Worm (Caenorhabditis elegans) whole organism, late embryonic: ENCODE data around the gene F01D5.5.
"Not testable (repeated sequence)": the region's sequence is repeated elsewhere in the genome, so short reads cannot be mapped to it uniquely, and the experiment has no call there.

ENCODE experiments used
- C08G9.2 ChIP-seq: sonication (generic microtip); optimal IDR thresholded peaks from 2 replicates; lab custom pipeline; 2016; ENCODE audit warnings: mild to moderate bottlenecking, missing genetic modification characterization, moderate library complexity, missing compliant biosample characterization
- K02D7.2 ChIP-seq: sonication (generic microtip); optimal IDR thresholded peaks from 2 replicates; lab custom pipeline; 2017; ENCODE audit warnings: mild to moderate bottlenecking, missing genetic modification characterization, missing compliant biosample characterization
- K09A11.1 ChIP-seq: sonication (generic microtip); optimal IDR thresholded peaks from 2 replicates; lab custom pipeline; 2017; ENCODE audit warnings: antibody characterized with exemption, mild to moderate bottlenecking, missing genetic modification characterization, missing compliant biosample characterization; ENCODE audit not compliant: insufficient read depth
- T23F11.4 ChIP-seq: fragments of 200-800 bp; sonication (Bioruptor generic); optimal IDR thresholded peaks from 2 replicates; lab custom pipeline; 2018; ENCODE audit warnings: mild to moderate bottlenecking, missing genetic modification characterization, missing compliant biosample characterization
- Y22D7AL.16 ChIP-seq: sonication (generic microtip); optimal IDR thresholded peaks from 2 replicates; lab custom pipeline; 2016; ENCODE audit warnings: missing genetic modification characterization, missing compliant biosample characterization
- ahr-1 ChIP-seq: sonication (generic microtip); optimal IDR thresholded peaks from 2 replicates; lab custom pipeline; 2016; ENCODE audit warnings: missing genetic modification characterization, missing compliant biosample characterization
- ceh-18 ChIP-seq: sonication (generic microtip); optimal IDR thresholded peaks from 2 replicates; lab custom pipeline; 2016; ENCODE audit warnings: missing genetic modification characterization, missing compliant biosample characterization
- ceh-2 ChIP-seq: sonication (generic microtip); optimal IDR thresholded peaks from 2 replicates; lab custom pipeline; 2016; ENCODE audit warnings: missing genotype, missing genetic modification characterization, missing compliant biosample characterization
- ceh-22 ChIP-seq: sonication (generic microtip); optimal IDR thresholded peaks from 2 replicates; lab custom pipeline; 2017; ENCODE audit warnings: missing biosample characterization, missing genetic modification characterization
- ceh-24 ChIP-seq: sonication (generic microtip); optimal IDR thresholded peaks from 2 replicates; lab custom pipeline; 2016; ENCODE audit warnings: mild to moderate bottlenecking, missing genetic modification characterization, missing compliant biosample characterization
- ceh-30 ChIP-seq: fragments of 150-350 bp; optimal IDR thresholded peaks from 2 replicates; lab custom pipeline; 2014; ENCODE audit warnings: missing biosample characterization, missing genetic modification characterization
- ceh-31 ChIP-seq: sonication (generic microtip); optimal IDR thresholded peaks from 2 replicates; lab custom pipeline; 2016; ENCODE audit warnings: missing genetic modification characterization, missing compliant biosample characterization
- ceh-34 ChIP-seq: sonication (generic microtip); optimal IDR thresholded peaks from 2 replicates; lab custom pipeline; 2016; ENCODE audit warnings: mild to moderate bottlenecking, missing genetic modification characterization, missing compliant biosample characterization
- ceh-6 ChIP-seq: fragments of 200-800 bp; sonication (Bioruptor generic); optimal IDR thresholded peaks from 2 replicates; lab custom pipeline; 2018; ENCODE audit warnings: mild to moderate bottlenecking, missing genetic modification characterization, missing compliant biosample characterization
- che-1 ChIP-seq: sonication (generic microtip); optimal IDR thresholded peaks from 2 replicates; lab custom pipeline; 2016; ENCODE audit warnings: mild to moderate bottlenecking, missing genetic modification characterization, missing compliant biosample characterization
- elt-2 ChIP-seq: sonication (generic microtip); optimal IDR thresholded peaks from 2 replicates; lab custom pipeline; 2016; ENCODE audit warnings: missing genetic modification reagents, missing genetic modification characterization, missing compliant biosample characterization
- elt-4 ChIP-seq: sonication (generic microtip); optimal IDR thresholded peaks from 2 replicates; lab custom pipeline; 2016; ENCODE audit warnings: missing genetic modification characterization, missing compliant biosample characterization
- fax-1 ChIP-seq: sonication (generic microtip); optimal IDR thresholded peaks from 2 replicates; lab custom pipeline; 2016; ENCODE audit warnings: missing genotype, missing genetic modification characterization, missing compliant biosample characterization
- fkh-10 ChIP-seq: fragments of 150-350 bp; optimal IDR thresholded peaks from 2 replicates; lab custom pipeline; 2014; ENCODE audit warnings: missing biosample characterization, missing genetic modification reagents, missing genetic modification characterization
- hlh-15 ChIP-seq: sonication (generic microtip); optimal IDR thresholded peaks from 2 replicates; lab custom pipeline; 2016; ENCODE audit warnings: missing genetic modification characterization, missing compliant biosample characterization
- hlh-6 ChIP-seq: sonication (generic microtip); optimal IDR thresholded peaks from 2 replicates; lab custom pipeline; 2016; ENCODE audit warnings: missing genotype, missing genetic modification characterization, missing compliant biosample characterization
- hlh-8 ChIP-seq: sonication (generic microtip); optimal IDR thresholded peaks from 2 replicates; lab custom pipeline; 2016; ENCODE audit warnings: missing genotype, missing genetic modification characterization, missing compliant biosample characterization
- madf-2 ChIP-seq: sonication (generic microtip); optimal IDR thresholded peaks from 2 replicates; lab custom pipeline; 2017; ENCODE audit warnings: missing genetic modification characterization, missing compliant biosample characterization
- mec-3 ChIP-seq: sonication (generic microtip); optimal IDR thresholded peaks from 2 replicates; lab custom pipeline; 2016; ENCODE audit warnings: borderline replicate concordance, missing genetic modification characterization, missing compliant biosample characterization
- nfya-1 ChIP-seq: sonication (generic microtip); optimal IDR thresholded peaks from 2 replicates; lab custom pipeline; 2017; ENCODE audit warnings: missing genetic modification characterization, mild to moderate bottlenecking, missing compliant biosample characterization, antibody characterized with exemption, moderate library complexity
- nhr-11 ChIP-seq: fragments of 150-350 bp; optimal IDR thresholded peaks from 2 replicates; lab custom pipeline; 2014; ENCODE audit warnings: missing biosample characterization, missing genetic modification characterization
- nhr-232 ChIP-seq: sonication (generic microtip); optimal IDR thresholded peaks from 2 replicates; lab custom pipeline; 2016; ENCODE audit warnings: missing genetic modification characterization, missing compliant biosample characterization
- pag-3 ChIP-seq: sonication (generic microtip); optimal IDR thresholded peaks from 2 replicates; lab custom pipeline; 2016; ENCODE audit warnings: missing compliant biosample characterization, missing genetic modification characterization, borderline replicate concordance
- pax-1 ChIP-seq: fragments of 150-350 bp; optimal IDR thresholded peaks from 2 replicates; lab custom pipeline; 2014; ENCODE audit warnings: missing biosample characterization, missing genetic modification characterization
- pros-1 ChIP-seq: fragments of 150-350 bp; optimal IDR thresholded peaks from 2 replicates; lab custom pipeline; 2014; ENCODE audit warnings: missing biosample characterization, missing genetic modification reagents, missing genetic modification characterization
- ref-2 ChIP-seq: sonication (generic microtip); optimal IDR thresholded peaks from 2 replicates; lab custom pipeline; 2016; ENCODE audit warnings: missing genetic modification characterization, missing compliant biosample characterization
- unc-42 ChIP-seq: sonication (generic microtip); optimal IDR thresholded peaks from 2 replicates; lab custom pipeline; 2016; ENCODE audit warnings: missing genotype, missing genetic modification characterization, missing compliant biosample characterization
- unc-86 ChIP-seq: sonication (generic microtip); optimal IDR thresholded peaks from 2 replicates; lab custom pipeline; 2016; ENCODE audit warnings: missing genetic modification characterization, missing compliant biosample characterization
- ztf-16 ChIP-seq: sonication (generic microtip); optimal IDR thresholded peaks from 2 replicates; lab custom pipeline; 2017; ENCODE audit warnings: missing genetic modification characterization, missing compliant biosample characterization

Gene F01D5.5

DNA sequence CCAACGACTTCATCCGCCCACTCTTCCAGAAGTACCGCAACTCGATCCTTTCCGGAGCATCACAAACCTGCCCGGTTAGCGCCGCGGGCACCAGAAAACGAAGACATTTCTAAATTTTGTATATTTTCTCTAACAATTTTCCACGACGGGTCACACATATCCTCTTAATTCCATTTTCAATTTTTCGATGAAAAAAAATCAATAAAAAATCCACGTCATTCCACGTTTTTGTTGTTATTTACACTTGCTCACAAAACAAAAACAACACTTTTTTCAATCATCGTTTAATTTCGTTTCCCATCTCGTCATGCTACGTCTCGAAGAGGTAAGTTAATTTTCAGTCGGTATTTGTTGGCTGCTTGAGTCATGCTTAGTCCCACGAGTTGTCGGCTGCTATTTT, 6.3 kb upstream of the F01D5.5 start, which contains the start of gene F01D5.7:
F01D5.7 (plus strand) TSS at position 301 of the 400 bp plus-strand sequence.
- TF ChIP-seq K09A11.1 (tag; lab: Kevin White, UChicago) (no peak), nhr-11 (tag; lab: Kevin White, UChicago) (no peak), ceh-34 (tag; lab: Kevin White, UChicago) (no peak), ceh-6 (no peak), Y22D7AL.16 (tag; lab: Kevin White, UChicago) (no peak)

ce11 chrII:14006210-14006609, 4.1 kb upstream of the F01D5.5 start, which contains the start of gene F01D5.6:
TSS of gene F01D5.6 (plus strand) at chrII:14006510.
- no peak for TF ChIP-seq ahr-1 (tag; lab: Kevin White, UChicago)
- TF ChIP-seq elt-2 (tag; lab: Kevin White, UChicago), result no peak
- no peak for TF ChIP-seq T23F11.4
- no peak for TF ChIP-seq unc-42 (tag; lab: Kevin White, UChicago)
- TF ChIP-seq C08G9.2, result no peak
- TF ChIP-seq K02D7.2 (tag; lab: Kevin White, UChicago), result no peak
- TF ChIP-seq elt-4 (tag; lab: Kevin White, UChicago), result no peak
- TF ChIP-seq fkh-10, result no peak
- TF ChIP-seq ceh-22 (tag; lab: Kevin White, UChicago), result no peak
- no peak for TF ChIP-seq che-1 (tag; lab: Kevin White, UChicago)
- TF ChIP-seq nfya-1 (tag; lab: Kevin White, UChicago), result no peak
- TF ChIP-seq mec-3, result no peak
- no peak for TF ChIP-seq madf-2
- TF ChIP-seq unc-86, result no peak
- TF ChIP-seq ceh-18 (tag; lab: Kevin White, UChicago), result no peak

DNA sequence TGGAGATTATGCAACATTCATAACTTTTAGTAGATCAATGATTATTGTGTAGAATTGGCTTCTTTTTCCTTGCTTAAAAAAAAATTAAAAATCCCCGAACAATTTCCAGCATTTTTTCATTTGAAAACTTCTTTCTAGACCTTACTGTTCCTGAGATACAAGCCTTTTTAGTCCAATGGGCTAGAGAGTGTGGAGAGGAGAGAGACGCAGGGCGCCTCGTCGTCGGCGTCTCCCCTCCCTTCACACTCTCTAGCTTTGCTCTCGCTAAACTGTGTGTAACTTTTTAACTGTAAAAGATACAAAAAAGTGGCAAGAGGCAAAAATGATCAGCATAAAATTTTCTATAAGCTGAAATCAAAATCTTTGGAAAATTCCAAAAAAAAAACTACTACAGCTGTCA, 3.1 kb upstream of the F01D5.5 start:
- TF ChIP-seq unc-42 (tag; lab: Kevin White, UChicago) (no peak), ceh-24 (no peak), ref-2 (tag; lab: Kevin White, UChicago) (no peak), ceh-34 (tag; lab: Kevin White, UChicago) (no peak), fax-1 (tag; lab: Kevin White, UChicago) (no peak), ceh-2 (tag; lab: Kevin White, UChicago) (no peak)

- TF ChIP-seq hlh-8 (tag; lab: Kevin White, UChicago) (no peak), ceh-31 (peak; percentile 21)
- TF ChIP-seq, all 69 proteins: peak for 1
Measured at ce11 chrII:14004770-14005169, 2.7 kb upstream of the F01D5.5 start.

DNA sequence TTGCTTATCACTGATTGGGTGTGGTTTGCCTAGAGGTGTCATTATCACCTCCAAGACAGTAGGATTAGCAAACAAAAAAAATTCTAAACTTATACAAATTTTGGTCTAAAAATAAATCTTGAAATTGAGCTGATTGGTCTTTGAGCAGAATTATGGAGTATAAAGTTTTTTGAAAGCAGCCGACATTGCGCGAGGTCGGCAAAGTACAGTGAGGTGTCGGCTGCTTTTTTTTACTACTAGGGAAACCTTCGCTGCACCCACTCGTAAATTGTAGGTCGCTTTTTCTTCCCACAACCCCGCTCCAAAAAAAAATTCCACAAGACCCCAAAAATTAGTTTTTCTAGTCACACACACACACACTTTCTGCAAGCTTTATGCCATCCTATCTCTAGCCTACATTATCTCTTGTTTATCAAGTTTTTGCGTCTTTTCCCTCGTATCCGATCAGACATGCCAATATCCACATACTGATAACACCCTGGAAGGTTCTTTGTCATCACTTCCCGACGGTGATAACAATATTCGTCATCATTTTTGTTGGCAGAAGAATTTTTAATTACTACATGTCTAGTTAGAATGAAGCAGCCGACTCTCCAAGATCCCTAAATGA, 1.8 kb upstream of the F01D5.5 start:
- TF ChIP-seq madf-2 (no peak), hlh-6 (tag; lab: Kevin White, UChicago) (no peak), pax-1 (tag; lab: Kevin White, UChicago) (no peak), C08G9.2 (no peak), T23F11.4 (no peak), pros-1 (tag; lab: Kevin White, UChicago) (no peak), ceh-30 (no peak), elt-4 (tag; lab: Kevin White, UChicago) (no peak), hlh-15 (tag; lab: Kevin White, UChicago) (no peak), ztf-16 (tag; lab: Kevin White, UChicago) (no peak), pag-3 (no peak)

DNA sequence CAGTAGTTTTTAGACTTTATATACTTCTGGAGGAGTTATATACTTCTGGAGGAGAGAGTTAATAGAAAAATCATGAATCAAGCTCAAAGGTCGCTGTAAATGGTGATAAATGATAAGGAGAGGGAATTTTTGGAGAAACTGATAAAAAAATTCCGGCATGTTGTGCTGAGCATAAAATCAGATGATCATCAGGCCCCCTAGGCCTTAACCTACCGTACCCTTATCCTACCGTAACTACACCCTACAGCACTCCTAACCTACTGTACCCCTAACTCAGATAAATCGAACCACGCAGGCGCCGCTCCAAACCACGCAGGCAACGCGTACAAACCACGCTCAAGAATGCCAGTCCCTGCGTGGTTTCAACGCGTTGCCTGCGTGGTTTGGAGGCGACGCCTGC, 2.1 kb downstream of the F01D5.5 start, which contains the start of gene F01D5.3:
F01D5.3 (minus strand) TSS at position 101 of the 400 bp plus-strand sequence.
- not testable (repeated sequence) for TF ChIP-seq madf-2; K09A11.1 (tag; lab: Kevin White, UChicago); nhr-232 (tag; lab: Kevin White, UChicago)
